Fruit fly (Drosophila melanogaster) whole organism, embryonic: ENCODE results near the gene CG10116.

ENCODE experiments used
- CG11696 ChIP-seq: fragments of 200-800 bp; sonication (Bioruptor generic); IDR thresholded peaks from 2 replicates; pipeline ENCODE4 v1.3.6; 2022; ENCODE audit warnings: missing biosample characterization, missing genetic modification characterization
- CG1233 ChIP-seq: fragments of 200-800 bp; sonication (Bioruptor generic); optimal IDR thresholded peaks from 4 replicates; lab custom pipeline; 2018; ENCODE audit warnings: missing biosample characterization, mild to moderate bottlenecking, missing genetic modification characterization
- CG13424 ChIP-seq: fragments of 200-800 bp; sonication (Bioruptor generic); optimal IDR thresholded peaks from 2 replicates; lab custom pipeline; 2019; ENCODE audit warnings: missing biosample characterization, mild to moderate bottlenecking, missing genetic modification characterization, moderate library complexity
- CG14441 ChIP-seq: fragments of 200-800 bp; sonication (Bioruptor generic); IDR thresholded peaks from 2 replicates; pipeline ENCODE4 v1.3.6; 2022; ENCODE audit warnings: missing biosample characterization, missing genetic modification characterization
- CG14710 ChIP-seq: fragments of 200-800 bp; sonication (Bioruptor generic); optimal IDR thresholded peaks from 3 replicates; lab custom pipeline; 2019; ENCODE audit warnings: missing biosample characterization, mild to moderate bottlenecking, missing genetic modification characterization, moderate library complexity
- CG1603 ChIP-seq: fragments of 200-800 bp; sonication (Bioruptor generic); optimal IDR thresholded peaks from 2 replicates; lab custom pipeline; 2019; ENCODE audit warnings: missing biosample characterization, mild to moderate bottlenecking, missing genetic modification characterization, moderate library complexity
- CG1647 ChIP-seq: fragments of 200-800 bp; sonication (Bioruptor generic); optimal IDR thresholded peaks from 3 replicates; lab custom pipeline; 2016; ENCODE audit warnings: missing biosample characterization, missing genetic modification characterization
- CG17186 ChIP-seq: fragments of 200-800 bp; sonication (Bioruptor generic); optimal IDR thresholded peaks from 3 replicates; lab custom pipeline; 2017; ENCODE audit warnings: missing biosample characterization, missing genetic modification reagents, missing genetic modification characterization
- CG17361 ChIP-seq: fragments of 200-800 bp; sonication (Bioruptor generic); IDR thresholded peaks from 3 replicates; pipeline ENCODE4 v1.3.6; 2022; ENCODE audit warnings: missing biosample characterization, missing genetic modification characterization
- CG17612 ChIP-seq: fragments of 200-800 bp; sonication (Bioruptor generic); IDR thresholded peaks from 2 replicates; pipeline ENCODE4 v1.3.6; 2022; ENCODE audit warnings: missing biosample characterization, missing genetic modification characterization
- CG2889 ChIP-seq: fragments of 200-800 bp; sonication (Bioruptor generic); IDR thresholded peaks from 3 replicates; pipeline ENCODE4 v1.3.6; 2022; ENCODE audit warnings: missing biosample characterization, missing genetic modification characterization
- CG30020 ChIP-seq: fragments of 200-800 bp; optimal IDR thresholded peaks from 2 replicates; lab custom pipeline; 2019; ENCODE audit warnings: missing biosample characterization, mild to moderate bottlenecking, missing genetic modification characterization, moderate library complexity
- CG31224 ChIP-seq: fragments of 200-800 bp; sonication (Bioruptor generic); IDR thresholded peaks from 2 replicates; pipeline ENCODE4 v1.3.6; 2022; ENCODE audit warnings: missing biosample characterization, missing genetic modification characterization
- CG33557 ChIP-seq: fragments of 200-800 bp; sonication (Bioruptor generic); optimal IDR thresholded peaks from 2 replicates; lab custom pipeline; 2019; ENCODE audit warnings: missing biosample characterization, mild to moderate bottlenecking, missing genetic modification characterization, moderate library complexity
- CG4282 ChIP-seq: fragments of 200-800 bp; sonication (Bioruptor generic); optimal IDR thresholded peaks from 2 replicates; lab custom pipeline; 2016; ENCODE audit warnings: missing biosample characterization, missing genetic modification characterization
- CG6854 ChIP-seq: fragments of 200-800 bp; sonication (Bioruptor generic); optimal IDR thresholded peaks from 3 replicates; lab custom pipeline; 2017; ENCODE audit warnings: missing biosample characterization, mild to moderate bottlenecking, missing genetic modification characterization
- CG7786 ChIP-seq: fragments of 200-800 bp; sonication (Bioruptor generic); optimal IDR thresholded peaks from 2 replicates; lab custom pipeline; 2016; ENCODE audit warnings: missing biosample characterization, missing genetic modification characterization
- CG8388 ChIP-seq: fragments of 200-800 bp; sonication (Bioruptor generic); optimal IDR thresholded peaks from 2 replicates; lab custom pipeline; 2019; ENCODE audit warnings: missing biosample characterization, mild to moderate bottlenecking, missing genetic modification characterization, moderate library complexity
- CG9215 ChIP-seq: fragments of 200-800 bp; sonication (Bioruptor generic); IDR thresholded peaks from 2 replicates; pipeline ENCODE4 v1.3.6; 2022; ENCODE audit warnings: missing biosample characterization, missing genetic modification characterization
- CG9817 ChIP-seq: fragments of 200-800 bp; sonication (Bioruptor generic); optimal IDR thresholded peaks from 2 replicates; lab custom pipeline; 2018; ENCODE audit warnings: missing biosample characterization, mild to moderate bottlenecking, missing genetic modification characterization, moderate library complexity
- CoRest ChIP-seq: fragments of 200-800 bp; sonication (Bioruptor generic); optimal IDR thresholded peaks from 3 replicates; lab custom pipeline; 2018; ENCODE audit warnings: missing biosample characterization, mild to moderate bottlenecking, missing genetic modification characterization, moderate library complexity
- ERR ChIP-seq: fragments of 200-800 bp; sonication (Bioruptor generic); optimal IDR thresholded peaks from 2 replicates; lab custom pipeline; 2016; ENCODE audit warnings: missing biosample characterization, missing genetic modification characterization
- HLHmδ ChIP-seq: fragments of 200-800 bp; sonication (Bioruptor generic); optimal IDR thresholded peaks from 2 replicates; lab custom pipeline; 2018; ENCODE audit warnings: missing biosample characterization, mild to moderate bottlenecking, missing genetic modification characterization, moderate library complexity
- HmgD ChIP-seq: fragments of 200-800 bp; sonication (Bioruptor generic); optimal IDR thresholded peaks from 3 replicates; lab custom pipeline; 2016; ENCODE audit warnings: missing biosample characterization, missing genetic modification characterization
- Hmr ChIP-seq: fragments of 200-800 bp; sonication (Bioruptor generic); optimal IDR thresholded peaks from 3 replicates; lab custom pipeline; 2017; ENCODE audit warnings: mild to moderate bottlenecking, missing biosample characterization, missing genetic modification reagents, missing genetic modification characterization
- Hr39 ChIP-seq: fragments of >200 bp; optimal IDR thresholded peaks from 2 replicates; lab custom pipeline; 2017
- Hr78 ChIP-seq, 2 experiments: fragments of 200-800 bp in 1 of 2; fragments of >200 bp in 1 of 2; sonication (Bioruptor generic) in 1 of 2; optimal IDR thresholded peaks; 2 replicates each; lab custom pipeline; 2017 to 2019; ENCODE audit warnings: missing biosample characterization in 2 of 2, missing genetic modification characterization in 2 of 2, mild to moderate bottlenecking in 1 of 2, moderate library complexity in 1 of 2
- Jarid2 ChIP-seq: fragments of 200-800 bp; sonication (Bioruptor generic); optimal IDR thresholded peaks from 3 replicates; lab custom pipeline; 2017; ENCODE audit warnings: mild to moderate bottlenecking, missing biosample characterization, missing genetic modification reagents, missing genetic modification characterization
- Lhr ChIP-seq: fragments of 200-800 bp; sonication (Bioruptor generic); optimal IDR thresholded peaks from 3 replicates; lab custom pipeline; 2017; ENCODE audit warnings: mild to moderate bottlenecking, missing biosample characterization, missing genetic modification reagents, missing genetic modification characterization
- Myb ChIP-seq: fragments of 200-800 bp; sonication (Bioruptor generic); optimal IDR thresholded peaks from 2 replicates; lab custom pipeline; 2016; ENCODE audit warnings: missing biosample characterization, missing genetic modification characterization
- PHDP ChIP-seq: fragments of 200-800 bp; sonication (Bioruptor generic); optimal IDR thresholded peaks from 3 replicates; lab custom pipeline; 2018; ENCODE audit warnings: missing biosample characterization, mild to moderate bottlenecking, missing genetic modification characterization, moderate library complexity
- Sin3A ChIP-seq: fragments of >200 bp; optimal IDR thresholded peaks from 2 replicates; lab custom pipeline; 2018
- Sox100B ChIP-seq: fragments of 200-800 bp; sonication (Bioruptor generic); optimal IDR thresholded peaks from 3 replicates; lab custom pipeline; 2018; ENCODE audit warnings: missing biosample characterization, mild to moderate bottlenecking, missing genetic modification characterization
- Trl ChIP-seq, 3 experiments: fragments of >200 bp in 2 of 3; fragments of 200-800 bp in 1 of 3; sonication (Bioruptor generic) in 1 of 3; optimal IDR thresholded peaks; 2 replicates in 1 of 3; 3 replicates in 2 of 3; lab custom pipeline; 2016 to 2017; ENCODE audit warnings: missing biosample characterization in 1 of 3, missing genetic modification characterization in 1 of 3
- ac ChIP-seq: fragments of 200-800 bp; sonication (Bioruptor generic); optimal IDR thresholded peaks from 3 replicates; lab custom pipeline; 2017; ENCODE audit warnings: missing biosample characterization, mild to moderate bottlenecking, missing genetic modification characterization
- btn ChIP-seq: fragments of 200-800 bp; sonication (Bioruptor generic); optimal IDR thresholded peaks from 2 replicates; lab custom pipeline; 2016; ENCODE audit warnings: missing biosample characterization, missing genetic modification characterization
- cas ChIP-seq: fragments of 200-800 bp; sonication (Bioruptor generic); IDR thresholded peaks from 2 replicates; pipeline ENCODE4 v1.3.6; 2022; ENCODE audit warnings: missing biosample characterization, missing genetic modification characterization
- caup ChIP-seq: fragments of 200-800 bp; sonication (Bioruptor generic); optimal IDR thresholded peaks from 3 replicates; lab custom pipeline; 2017; ENCODE audit warnings: missing biosample characterization, mild to moderate bottlenecking, missing genetic modification characterization, moderate library complexity; ENCODE audit not compliant: severe bottlenecking
- crc ChIP-seq: fragments of 200-800 bp; sonication (Bioruptor generic); optimal IDR thresholded peaks from 2 replicates; lab custom pipeline; 2016; ENCODE audit warnings: missing biosample characterization, missing genetic modification characterization
- danr ChIP-seq: fragments of 200-800 bp; sonication (Bioruptor generic); IDR thresholded peaks from 2 replicates; pipeline ENCODE4 v1.3.6; 2022; ENCODE audit warnings: missing biosample characterization, missing genetic modification characterization
- grn ChIP-seq: fragments of 200-800 bp; sonication (Bioruptor generic); optimal IDR thresholded peaks from 3 replicates; lab custom pipeline; 2017; ENCODE audit warnings: missing biosample characterization, missing genetic modification characterization
- gsb-n ChIP-seq: fragments of 200-800 bp; sonication (Bioruptor generic); optimal IDR thresholded peaks from 3 replicates; lab custom pipeline; 2018; ENCODE audit warnings: missing biosample characterization, mild to moderate bottlenecking, missing genetic modification characterization
- maf-S ChIP-seq: fragments of 200-800 bp; sonication (Bioruptor generic); optimal IDR thresholded peaks from 2 replicates; lab custom pipeline; 2016; ENCODE audit warnings: missing biosample characterization, missing genetic modification characterization
- nau ChIP-seq: fragments of 200-800 bp; sonication (Bioruptor generic); optimal IDR thresholded peaks from 3 replicates; lab custom pipeline; 2017; ENCODE audit warnings: missing biosample characterization, mild to moderate bottlenecking, missing genetic modification characterization, missing genetic modification reagents
- otp ChIP-seq: fragments of 200-800 bp; sonication (Bioruptor generic); IDR thresholded peaks from 3 replicates; pipeline ENCODE4, ENCODE4 v1.3.6; 2022; ENCODE audit warnings: missing biosample characterization, missing genetic modification characterization
- p53 ChIP-seq: fragments of 200-800 bp; sonication (Bioruptor generic); optimal IDR thresholded peaks from 2 replicates; lab custom pipeline; 2016; ENCODE audit warnings: missing biosample characterization, missing genetic modification characterization
- seq ChIP-seq: fragments of 200-800 bp; sonication (Bioruptor generic); IDR thresholded peaks from 2 replicates; pipeline ENCODE4 v1.3.6; 2022; ENCODE audit warnings: missing biosample characterization, missing genetic modification characterization
- tll ChIP-seq, 2 experiments: fragments of 200-800 bp in 1 of 2; fragments of >200 bp in 1 of 2; sonication (Bioruptor generic) in 1 of 2; optimal IDR thresholded peaks; 2 replicates each; lab custom pipeline; 2017 to 2019; ENCODE audit warnings: missing biosample characterization in 2 of 2, missing genetic modification characterization in 2 of 2, mild to moderate bottlenecking in 1 of 2, moderate library complexity in 1 of 2
- twi ChIP-seq: fragments of 200-800 bp; optimal IDR thresholded peaks from 2 replicates; lab custom pipeline; 2019; ENCODE audit warnings: missing biosample characterization, mild to moderate bottlenecking, missing genetic modification characterization, moderate library complexity
- zf30C ChIP-seq: fragments of 200-800 bp; sonication (Bioruptor generic); optimal IDR thresholded peaks from 3 replicates; lab custom pipeline; 2018; ENCODE audit warnings: missing biosample characterization, mild to moderate bottlenecking, missing genetic modification characterization

CG10116 gene

dm6 chr3L:13412200-13412885, 44.7 kb downstream of the CG10116 start, which contains the start of the genes CG10222 and flr (continued):
- TF ChIP-seq CG17186 (GFP tag; lab: Kevin White, UChicago) (peak; percentile 62), PHDP (no peak), CG7786 (GFP tag; lab: Kevin White, UChicago) (no peak), crc (GFP tag; lab: Kevin White, UChicago) (no peak), HmgD (GFP tag; lab: Kevin White, UChicago) (no peak), CoRest (tag; lab: Kevin White, UChicago) (peak; percentile 46), CG8388 (no peak), ERR (no peak), CG9817 (tag; lab: Kevin White, UChicago) (no peak), p53 (GFP tag; lab: Kevin White, UChicago) (no peak), danr (no peak), CG17612 (GFP tag; lab: Robert Waterston, UW) (no peak), Hmr (no peak), CG1647 (GFP tag; lab: Kevin White, UChicago) (no peak), CG13424 (tag; lab: Kevin White, UChicago) (peak; percentile 18), CG30020 (no peak), nau (GFP tag; lab: Kevin White, UChicago) (no peak), Sin3A (peak; percentile 3), gsb-n (peak; percentile 11), CG14441 (GFP tag; lab: Robert Waterston, UW) (no peak), cas (GFP tag; lab: Robert Waterston, UW) (no peak), CG6854 (no peak), CG9215 (GFP tag; lab: Robert Waterston, UW) (0 out of 2 replicates have a peak, but pooled peaks have one; percentile 8), CG17361 (GFP tag; lab: Robert Waterston, UW) (peak; percentile 45; the same call in 1 of the 3 replicates), caup (GFP tag; lab: Kevin White, UChicago) (no peak), CG1233 (GFP tag; lab: Kevin White, UChicago) (no peak), CG33557 (GFP tag; lab: Kevin White, UChicago) (no peak), CG1603 (tag; lab: Kevin White, UChicago) (peak; percentile 7), HLHmδ (no peak), maf-S (GFP tag; lab: Kevin White, UChicago) (no peak), tll (GFP tag; optimal IDR thresholded peaks at IDR 0.05; lab: Kevin White, UChicago) (no peak), Myb (GFP tag; lab: Kevin White, UChicago) (no peak), CG2889 (no peak), Lhr (GFP tag; lab: Kevin White, UChicago) (peak; percentile 9), CG31224 (GFP tag; lab: Robert Waterston, UW) (no peak), Jarid2 (GFP tag; lab: Kevin White, UChicago) (no peak), CG4282 (GFP tag; lab: Kevin White, UChicago) (no peak), ac (GFP tag; lab: Kevin White, UChicago) (no peak), btn (GFP tag; lab: Kevin White, UChicago) (no peak), seq (GFP tag; lab: Robert Waterston, UW) (no peak), Hr78 (GFP tag; optimal IDR thresholded peaks at IDR 0.05; lab: Kevin White, UChicago) (no peak), Hr39 (lab: Kevin White, UChicago) (no peak), otp (GFP tag; lab: Robert Waterston, UW) (no peak), grn (GFP tag; lab: Kevin White, UChicago) (no peak), twi (tag; lab: Kevin White, UChicago) (no peak), zf30C (no peak), CG11696 (GFP tag; lab: Robert Waterston, UW) (no peak), CG14710 (tag; lab: Kevin White, UChicago) (peak; percentile 58), Trl (optimal IDR thresholded peaks at IDR 0.05; lab: Kevin White, UChicago) (no peak), Trl (GFP tag; optimal IDR thresholded peaks at IDR 0.05; lab: Kevin White, UChicago) (no peak), Sox100B (GFP tag; lab: Kevin White, UChicago) (no peak)
